Fruit fly (Drosophila melanogaster) whole organism, embryonic: ENCODE results near the gene Irbp.
A peak's percentile ranks its signal among the peaks of the same experiment; 100 is the strongest.

Source experiments
- Ada2b ChIP-seq: fragments of 200-800 bp; sonication (Bioruptor generic); IDR thresholded peaks from 2 replicates; pipeline ENCODE4 v1.3.6; 2022; ENCODE audit warnings: missing biosample characterization, missing genetic modification characterization
- Bteb2 ChIP-seq: fragments of 200-800 bp; sonication (Bioruptor generic); optimal IDR thresholded peaks from 2 replicates; lab custom pipeline; 2016; ENCODE audit warnings: missing biosample characterization, missing genetic modification characterization
- CG10462 ChIP-seq: fragments of 200-800 bp; sonication (Bioruptor generic); optimal IDR thresholded peaks from 2 replicates; lab custom pipeline; 2016; ENCODE audit warnings: missing biosample characterization, missing genetic modification characterization
- CG11398 ChIP-seq: fragments of 200-800 bp; sonication (Bioruptor generic); optimal IDR thresholded peaks from 2 replicates; lab custom pipeline; 2016; ENCODE audit warnings: missing biosample characterization, missing genetic modification characterization
- CG12391 ChIP-seq: fragments of 200-800 bp; sonication (Bioruptor generic); optimal IDR thresholded peaks from 3 replicates; lab custom pipeline; 2018; ENCODE audit warnings: missing biosample characterization, mild to moderate bottlenecking, missing genetic modification characterization, moderate library complexity
- CG13123 ChIP-seq: fragments of 200-800 bp; sonication (Bioruptor generic); optimal IDR thresholded peaks from 2 replicates; lab custom pipeline; 2016; ENCODE audit warnings: missing biosample characterization, missing genetic modification characterization
- CG13296 ChIP-seq: fragments of 200-800 bp; sonication (Bioruptor generic); optimal IDR thresholded peaks from 3 replicates; lab custom pipeline; 2018; ENCODE audit warnings: missing biosample characterization, mild to moderate bottlenecking, missing genetic modification characterization
- CG14710 ChIP-seq: fragments of 200-800 bp; sonication (Bioruptor generic); optimal IDR thresholded peaks from 3 replicates; lab custom pipeline; 2019; ENCODE audit warnings: missing biosample characterization, mild to moderate bottlenecking, missing genetic modification characterization, moderate library complexity
- CG17359 ChIP-seq: fragments of 200-800 bp; sonication (Bioruptor generic); optimal IDR thresholded peaks from 3 replicates; lab custom pipeline; 2018; ENCODE audit warnings: missing biosample characterization, mild to moderate bottlenecking, missing genetic modification characterization, moderate library complexity
- CG17612 ChIP-seq: fragments of 200-800 bp; sonication (Bioruptor generic); IDR thresholded peaks from 2 replicates; pipeline ENCODE4 v1.3.6; 2022; ENCODE audit warnings: missing biosample characterization, missing genetic modification characterization
- CG18011 ChIP-seq: fragments of 200-800 bp; sonication (Bioruptor generic); optimal IDR thresholded peaks from 2 replicates; lab custom pipeline; 2017; ENCODE audit warnings: missing biosample characterization, missing genetic modification characterization, mild to moderate bottlenecking, moderate library complexity, missing genotype
- CG2889 ChIP-seq: fragments of 200-800 bp; sonication (Bioruptor generic); IDR thresholded peaks from 3 replicates; pipeline ENCODE4 v1.3.6; 2022; ENCODE audit warnings: missing biosample characterization, missing genetic modification characterization
- CG31388 ChIP-seq: fragments of 200-800 bp; sonication (Bioruptor generic); optimal IDR thresholded peaks from 2 replicates; lab custom pipeline; 2016; ENCODE audit warnings: missing biosample characterization, missing genetic modification characterization
- CG31441 ChIP-seq: fragments of 200-800 bp; sonication (Bioruptor generic); IDR thresholded peaks from 2 replicates; pipeline ENCODE4 v1.3.6; 2022; ENCODE audit warnings: missing biosample characterization, missing genetic modification characterization
- CG4707 ChIP-seq: fragments of 200-800 bp; sonication (Bioruptor generic); optimal IDR thresholded peaks from 2 replicates; lab custom pipeline; 2018; ENCODE audit warnings: missing biosample characterization, mild to moderate bottlenecking, missing genetic modification characterization, moderate library complexity
- CG4730 ChIP-seq: fragments of 200-800 bp; sonication (Bioruptor generic); IDR thresholded peaks from 2 replicates; pipeline ENCODE4 v1.3.6; 2022; ENCODE audit warnings: missing biosample characterization, missing genetic modification characterization
- CG6175 ChIP-seq: fragments of 200-800 bp; sonication (Bioruptor generic); IDR thresholded peaks from 3 replicates; pipeline ENCODE4 v1.3.6; 2022; ENCODE audit warnings: missing biosample characterization, missing genetic modification characterization
- CG8290 ChIP-seq, 3 experiments: fragments of 200-800 bp; sonication (Bioruptor generic); optimal IDR thresholded peaks; 2 replicates each; lab custom pipeline; 2016 to 2019; ENCODE audit warnings: missing biosample characterization in 3 of 3, missing genetic modification characterization in 3 of 3, mild to moderate bottlenecking in 2 of 3, moderate library complexity in 1 of 3
- CG8359 ChIP-seq: fragments of 200-800 bp; sonication (Bioruptor generic); optimal IDR thresholded peaks from 2 replicates; lab custom pipeline; 2017; ENCODE audit warnings: missing biosample characterization, mild to moderate bottlenecking, missing genetic modification characterization, borderline replicate concordance
- CG8388 ChIP-seq: fragments of 200-800 bp; sonication (Bioruptor generic); optimal IDR thresholded peaks from 2 replicates; lab custom pipeline; 2019; ENCODE audit warnings: missing biosample characterization, mild to moderate bottlenecking, missing genetic modification characterization, moderate library complexity
- CHES-1-like ChIP-seq: fragments of 200-800 bp; sonication (Bioruptor generic); optimal IDR thresholded peaks from 2 replicates; lab custom pipeline; 2016; ENCODE audit warnings: missing biosample characterization, missing genetic modification characterization
- CoRest ChIP-seq: fragments of 200-800 bp; sonication (Bioruptor generic); optimal IDR thresholded peaks from 3 replicates; lab custom pipeline; 2018; ENCODE audit warnings: missing biosample characterization, mild to moderate bottlenecking, missing genetic modification characterization, moderate library complexity
- Dek ChIP-seq: fragments of 200-800 bp; sonication (Bioruptor generic); optimal IDR thresholded peaks from 3 replicates; lab custom pipeline; 2019; ENCODE audit warnings: missing biosample characterization, mild to moderate bottlenecking, missing genetic modification characterization, moderate library complexity
- HLH54F ChIP-seq: fragments of 200-800 bp; sonication (Bioruptor generic); optimal IDR thresholded peaks from 3 replicates; lab custom pipeline; 2016; ENCODE audit warnings: missing biosample characterization, missing genetic modification characterization
- Hr39 ChIP-seq: fragments of >200 bp; optimal IDR thresholded peaks from 2 replicates; lab custom pipeline; 2017
- Jarid2 ChIP-seq: fragments of 200-800 bp; sonication (Bioruptor generic); optimal IDR thresholded peaks from 3 replicates; lab custom pipeline; 2017; ENCODE audit warnings: mild to moderate bottlenecking, missing biosample characterization, missing genetic modification reagents, missing genetic modification characterization
- Poxn ChIP-seq: fragments of 200-800 bp; sonication (Bioruptor generic); IDR thresholded peaks from 2 replicates; pipeline ENCODE4 v1.3.6; 2022; ENCODE audit warnings: missing biosample characterization, missing genetic modification characterization
- Sox100B ChIP-seq: fragments of 200-800 bp; sonication (Bioruptor generic); optimal IDR thresholded peaks from 3 replicates; lab custom pipeline; 2018; ENCODE audit warnings: missing biosample characterization, mild to moderate bottlenecking, missing genetic modification characterization
- Spps ChIP-seq: fragments of 200-800 bp; sonication (Bioruptor generic); optimal IDR thresholded peaks from 2 replicates; lab custom pipeline; 2018; ENCODE audit warnings: missing biosample characterization, mild to moderate bottlenecking, missing genetic modification characterization
- Sry-δ ChIP-seq: fragments of 200-800 bp; sonication (Bioruptor generic); optimal IDR thresholded peaks from 2 replicates; lab custom pipeline; 2016; ENCODE audit warnings: missing biosample characterization, missing genetic modification characterization
- Vsx1 ChIP-seq: fragments of 200-800 bp; sonication (Bioruptor generic); optimal IDR thresholded peaks from 2 replicates; lab custom pipeline; 2017; ENCODE audit warnings: missing biosample characterization, mild to moderate bottlenecking, missing genetic modification characterization, missing genetic modification reagents
- abd-A ChIP-seq: fragments of 200-800 bp; sonication (Bioruptor generic); optimal IDR thresholded peaks from 3 replicates; lab custom pipeline; 2019; ENCODE audit warnings: missing biosample characterization, mild to moderate bottlenecking, missing genetic modification characterization, moderate library complexity
- ac ChIP-seq: fragments of 200-800 bp; sonication (Bioruptor generic); optimal IDR thresholded peaks from 3 replicates; lab custom pipeline; 2017; ENCODE audit warnings: missing biosample characterization, mild to moderate bottlenecking, missing genetic modification characterization
- cas ChIP-seq: fragments of 200-800 bp; sonication (Bioruptor generic); IDR thresholded peaks from 2 replicates; pipeline ENCODE4 v1.3.6; 2022; ENCODE audit warnings: missing biosample characterization, missing genetic modification characterization
- caup ChIP-seq: fragments of 200-800 bp; sonication (Bioruptor generic); optimal IDR thresholded peaks from 3 replicates; lab custom pipeline; 2017; ENCODE audit warnings: missing biosample characterization, mild to moderate bottlenecking, missing genetic modification characterization, moderate library complexity; ENCODE audit not compliant: severe bottlenecking
- da ChIP-seq: fragments of 200-800 bp; sonication (Bioruptor generic); optimal IDR thresholded peaks from 2 replicates; lab custom pipeline; 2016; ENCODE audit warnings: missing biosample characterization, missing genetic modification characterization
- gcm2 ChIP-seq: fragments of 200-800 bp; sonication (Bioruptor generic); optimal IDR thresholded peaks from 2 replicates; lab custom pipeline; 2016; ENCODE audit warnings: missing biosample characterization, missing genetic modification characterization
- gt ChIP-seq: fragments of 200-800 bp; sonication (Bioruptor generic); IDR thresholded peaks from 2 replicates; pipeline ENCODE4 v1.3.6; 2022; ENCODE audit warnings: missing biosample characterization, missing genetic modification characterization
- mam ChIP-seq: fragments of 200-800 bp; sonication (Bioruptor generic); optimal IDR thresholded peaks from 3 replicates; lab custom pipeline; 2016; ENCODE audit warnings: missing biosample characterization, missing genetic modification characterization
- mld ChIP-seq: fragments of 200-800 bp; sonication (Bioruptor generic); IDR thresholded peaks from 3 replicates; pipeline ENCODE4 v1.3.6; 2022; ENCODE audit warnings: missing biosample characterization, missing genetic modification characterization; ENCODE audit not compliant: partially characterized antibody
- odd ChIP-seq: fragments of 200-800 bp; sonication (Bioruptor generic); optimal IDR thresholded peaks from 2 replicates; lab custom pipeline; 2017; ENCODE audit warnings: missing biosample characterization, mild to moderate bottlenecking, missing genetic modification characterization
- phol ChIP-seq: fragments of 200-800 bp; sonication (Bioruptor generic); optimal IDR thresholded peaks from 3 replicates; lab custom pipeline; 2018; ENCODE audit warnings: missing biosample characterization, mild to moderate bottlenecking, missing genetic modification characterization, moderate library complexity
- repo ChIP-seq: fragments of 200-800 bp; sonication (Bioruptor generic); optimal IDR thresholded peaks from 2 replicates; lab custom pipeline; 2016; ENCODE audit warnings: missing biosample characterization, missing genetic modification characterization
- stc ChIP-seq: fragments of 200-800 bp; sonication (Bioruptor generic); IDR thresholded peaks from 2 replicates; pipeline ENCODE4 v1.3.6; 2022; ENCODE audit warnings: missing biosample characterization, missing genetic modification characterization
- tgo ChIP-seq: fragments of 200-800 bp; sonication (Bioruptor generic); IDR thresholded peaks from 3 replicates; pipeline ENCODE4 v1.3.6; 2022; ENCODE audit warnings: missing biosample characterization, missing genetic modification characterization
- tll ChIP-seq, 2 experiments: fragments of 200-800 bp in 1 of 2; fragments of >200 bp in 1 of 2; sonication (Bioruptor generic) in 1 of 2; optimal IDR thresholded peaks; 2 replicates each; lab custom pipeline; 2017 to 2019; ENCODE audit warnings: missing biosample characterization in 2 of 2, missing genetic modification characterization in 2 of 2, mild to moderate bottlenecking in 1 of 2, moderate library complexity in 1 of 2
- trh ChIP-seq: fragments of 200-800 bp; sonication (Bioruptor generic); optimal IDR thresholded peaks from 2 replicates; lab custom pipeline; 2016; ENCODE audit warnings: missing biosample characterization, missing genetic modification characterization
- zen2 ChIP-seq: fragments of 200-800 bp; sonication (Bioruptor generic); IDR thresholded peaks from 3 replicates; pipeline ENCODE4 v1.3.6; 2022; ENCODE audit warnings: missing biosample characterization, missing genetic modification characterization; ENCODE audit not compliant: partially characterized antibody

Gene Irbp

DNA sequence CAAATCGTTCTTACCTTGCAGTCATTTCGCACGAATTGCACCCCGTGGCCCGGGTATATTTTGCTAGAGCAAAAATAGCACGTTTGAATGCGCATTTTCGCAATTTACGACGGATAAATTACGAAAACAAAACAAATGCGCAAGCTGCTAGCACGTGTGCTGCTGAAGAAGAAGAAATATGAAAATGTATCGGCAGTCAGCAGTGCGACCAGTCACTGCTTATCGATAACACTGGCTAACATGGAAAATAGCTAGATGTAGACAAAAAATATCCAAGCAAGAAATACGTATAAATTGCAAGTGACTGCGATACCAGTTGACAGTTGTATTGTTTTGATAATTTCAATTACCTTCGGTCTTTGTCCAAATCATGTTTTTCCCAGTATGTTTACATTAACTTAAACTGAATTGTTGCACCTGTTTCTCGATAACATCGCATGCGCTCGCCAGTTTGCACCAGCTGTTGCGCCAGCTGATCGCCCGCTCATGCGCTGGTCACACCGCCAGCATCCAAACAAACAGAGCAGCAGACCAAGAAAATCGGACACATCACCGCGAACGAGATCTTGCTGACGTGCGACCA is 21.6 kb downstream of the Irbp start, which contains the start of the genes RpL24-like and CG5276 (continued):
- TF ChIP-seq phol (tag; lab: Kevin White, UChicago) (peak; percentile 58), gcm2 (GFP tag; lab: Kevin White, UChicago) (no peak), abd-A (tag; lab: Kevin White, UChicago) (no peak), da (GFP tag; lab: Kevin White, UChicago) (no peak), trh (GFP tag; lab: Kevin White, UChicago) (no peak), CG4730 (GFP tag; lab: Robert Waterston, UW) (no peak), Ada2b (GFP tag; lab: Robert Waterston, UW) (no peak), CG31441 (no peak), odd (no peak), CHES-1-like (peak; percentile 73), CG2889 (GFP tag; lab: Robert Waterston, UW) (no peak), stc (no peak), ac (no peak), cas (no peak), CG11398 (GFP tag; lab: Kevin White, UChicago) (no peak)
- TF ChIP-seq, all 482 proteins: peak for 101

DNA sequence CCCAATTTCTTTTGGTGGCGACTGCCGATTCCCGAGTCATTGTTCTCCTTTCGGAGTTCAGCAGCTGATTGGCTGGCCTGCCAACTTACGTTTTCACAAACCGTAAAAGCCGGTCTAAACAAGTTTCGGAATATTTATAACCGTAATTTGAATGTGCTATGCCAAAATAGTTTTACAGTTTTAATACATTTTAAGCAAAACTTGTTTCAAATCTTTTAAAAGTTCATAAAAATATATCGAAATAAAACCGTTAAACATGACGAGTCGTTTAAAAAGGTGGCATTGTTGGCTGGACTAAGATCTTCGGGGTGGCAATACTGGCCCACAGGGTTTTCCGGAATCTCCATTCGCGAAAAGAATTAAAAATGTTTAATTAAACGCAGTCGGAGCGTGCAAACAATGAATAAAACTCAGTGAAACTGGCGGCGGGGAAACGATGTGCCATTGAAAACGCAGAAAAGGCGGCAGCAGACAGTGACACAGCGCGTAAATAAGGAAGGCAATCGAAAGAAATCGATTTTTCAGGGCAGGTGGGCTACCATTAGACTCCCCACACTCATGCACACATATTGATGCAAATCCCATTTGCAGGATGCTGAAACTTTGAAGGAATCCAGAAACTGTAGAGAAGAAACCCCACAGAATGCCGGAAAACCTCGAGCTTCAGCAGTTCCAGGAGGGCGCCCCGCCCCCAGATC is 25.8 kb downstream of the Irbp start, which contains the start of the genes Exd2 and CG5281:
Gene Exd2, minus strand, starts transcription at position 167 of the 698 bp plus-strand sequence.
Gene CG5281, plus strand, starts transcription at position 314 of the 698 bp plus-strand sequence.
- TF ChIP-seq Dek = no peak
- TF ChIP-seq CG8388 (GFP tag; lab: Kevin White, UChicago) = peak; percentile 39
- peak; percentile 44 for TF ChIP-seq mam (GFP tag; lab: Kevin White, UChicago)
- no peak for TF ChIP-seq CG6175
- TF ChIP-seq HLH54F (GFP tag; lab: Kevin White, UChicago) = peak; percentile 55
- no peak for TF ChIP-seq Jarid2 (GFP tag; lab: Kevin White, UChicago)
- TF ChIP-seq CG8359 (GFP tag; lab: Kevin White, UChicago) = no peak
- peak; percentile 18 for TF ChIP-seq Spps
- no peak for TF ChIP-seq Poxn (GFP tag; lab: Robert Waterston, UW)
- peak; percentile 14; the same call in 1 of the 3 replicates for TF ChIP-seq tgo
- TF ChIP-seq zen2 = no peak
- peak; percentile 46 for TF ChIP-seq Bteb2
- peak; percentile 53 for TF ChIP-seq CG13123 (GFP tag; lab: Kevin White, UChicago)
- TF ChIP-seq CG10462 (GFP tag; lab: Kevin White, UChicago) = peak; percentile 77
- peak; percentile 70 for TF ChIP-seq CG12391 (tag; lab: Kevin White, UChicago)
- no peak for TF ChIP-seq gt (GFP tag; lab: Robert Waterston, UW)
- TF ChIP-seq CG8290 (GFP tag; optimal IDR thresholded peaks at IDR 0.05; lab: Kevin White, UChicago) = no peak
- TF ChIP-seq CG8290 (tag; optimal IDR thresholded peaks at IDR 0.05; lab: Kevin White, UChicago) = peak in 1 of 2 experiments; percentile 20
- TF ChIP-seq mld (GFP tag; lab: Robert Waterston, UW) = 0 out of 3 replicates have a peak, but pooled peaks have one; percentile 14
- no peak for TF ChIP-seq Sox100B (GFP tag; lab: Kevin White, UChicago)
- peak in 1 of 2 experiments; percentile 4 for TF ChIP-seq tll (GFP tag; optimal IDR thresholded peaks at IDR 0.05; lab: Kevin White, UChicago)
- TF ChIP-seq CG4707 (GFP tag; lab: Kevin White, UChicago) = peak; percentile 11
- peak; percentile 65 for TF ChIP-seq Sry-δ (GFP tag; lab: Kevin White, UChicago)
- TF ChIP-seq Vsx1 (GFP tag; lab: Kevin White, UChicago) = no peak
- peak; percentile 35 for TF ChIP-seq repo
- TF ChIP-seq caup = peak; percentile 51
- TF ChIP-seq CoRest (tag; lab: Kevin White, UChicago) = peak; percentile 90
- TF ChIP-seq CG14710 (tag; lab: Kevin White, UChicago) = peak; percentile 94
- TF ChIP-seq CG13296 (GFP tag; lab: Kevin White, UChicago) = peak; percentile 57
- TF ChIP-seq CG17359 = peak; percentile 53
- no peak for TF ChIP-seq CG31388
- peak; percentile 43 for TF ChIP-seq CG18011 (GFP tag; lab: Kevin White, UChicago)
- no peak for TF ChIP-seq Hr39 (lab: Kevin White, UChicago)
- no peak for TF ChIP-seq CG17612 (GFP tag; lab: Robert Waterston, UW)
